Fruit fly (Drosophila melanogaster): ENCODE measurements around the gene hzg.

hzg gene

DNA sequence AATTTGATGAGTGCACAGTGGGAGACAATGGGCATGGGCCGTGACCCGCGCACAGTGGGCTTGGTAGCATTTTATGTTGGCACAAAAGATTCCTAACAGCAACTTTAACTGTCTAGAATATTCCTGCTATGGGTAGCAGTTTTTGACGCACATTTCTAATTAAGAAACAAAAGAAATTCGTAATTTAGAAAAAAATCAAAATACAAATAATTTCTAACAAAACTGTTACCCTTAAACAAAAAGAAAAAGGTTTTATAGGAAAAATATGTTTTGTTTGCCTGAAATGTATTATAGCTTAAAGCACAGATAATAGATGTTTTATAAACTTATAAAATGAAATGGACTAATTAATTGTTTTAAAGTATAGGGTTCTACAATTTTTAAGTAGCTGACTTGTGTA, 12.4 kb upstream of the hzg start (continued):
- TF ChIP-seq Pdp1 (GFP tag; optimal IDR thresholded peaks at IDR 0.05): no peak
- peak; percentile 43 for TF ChIP-seq CG2712 (tag; optimal IDR thresholded peaks at IDR 0.05)
- TF ChIP-seq Taf1 (GFP tag; IDR thresholded peaks at IDR 0.05): no peak
- TF ChIP-seq Neu2 (GFP tag; optimal IDR thresholded peaks at IDR 0.05; ENCODE audit: borderline replicate concordance): no peak
- no peak for TF ChIP-seq pnt (GFP tag; optimal IDR thresholded peaks at IDR 0.05)
- TF ChIP-seq Ptx1 (GFP tag; IDR thresholded peaks at IDR 0.05): no peak
- no peak for TF ChIP-seq CG7745 (tag; optimal IDR thresholded peaks at IDR 0.05)
- TF ChIP-seq CG7556 (GFP tag; optimal IDR thresholded peaks at IDR 0.05): peak; percentile 15
- TF ChIP-seq HLH54F (GFP tag; optimal IDR thresholded peaks at IDR 0.05): no peak
- no peak for TF ChIP-seq NK7.1 (GFP tag; optimal IDR thresholded peaks at IDR 0.05)
- no peak for TF ChIP-seq Bteb2 (GFP tag; optimal IDR thresholded peaks at IDR 0.05)
- peak; percentile 60 for TF ChIP-seq CG14710 (tag; optimal IDR thresholded peaks at IDR 0.05)
- no peak for TF ChIP-seq sob (GFP tag; IDR thresholded peaks at IDR 0.05)
- TF ChIP-seq CG11504 (tag; optimal IDR thresholded peaks at IDR 0.05): peak; percentile 17
- no peak for TF ChIP-seq CG2116 (GFP tag; optimal IDR thresholded peaks at IDR 0.05)
- TF ChIP-seq Side (GFP tag; optimal IDR thresholded peaks at IDR 0.05): no peak
- no peak for TF ChIP-seq CG11085 (GFP tag; IDR thresholded peaks at IDR 0.05)
- TF ChIP-seq CG12659 (GFP tag; optimal IDR thresholded peaks at IDR 0.05): no peak
- no peak for TF ChIP-seq p53 (GFP tag; optimal IDR thresholded peaks at IDR 0.05)
- TF ChIP-seq CG2875 (GFP tag; optimal IDR thresholded peaks at IDR 0.05): no peak
- TF ChIP-seq Atf-2 (GFP tag; optimal IDR thresholded peaks at IDR 0.05): no peak
- TF ChIP-seq Gug (GFP tag; IDR thresholded peaks at IDR 0.05): 0 out of 4 replicates have a peak, but pooled peaks have one; percentile 12
- no peak for TF ChIP-seq sc (optimal IDR thresholded peaks at IDR 0.05)
- TF ChIP-seq sc (GFP tag; optimal IDR thresholded peaks at IDR 0.05): no peak
- TF ChIP-seq tna (GFP tag; IDR thresholded peaks at IDR 0.05; ENCODE audit: partially characterized antibody): no peak
- no peak for TF ChIP-seq br (optimal IDR thresholded peaks at IDR 0.05)
- no peak for TF ChIP-seq fd3F (GFP tag; optimal IDR thresholded peaks at IDR 0.05)
- TF ChIP-seq hb (GFP tag; IDR thresholded peaks at IDR 0.05; ENCODE audit: partially characterized antibody): no peak
- TF ChIP-seq CG15514 (GFP tag; optimal IDR thresholded peaks at IDR 0.05): no peak
- TF ChIP-seq Dfd (GFP tag; optimal IDR thresholded peaks at IDR 0.05): no peak
- TF ChIP-seq row (GFP tag; IDR thresholded peaks at IDR 0.05): 0 out of 3 replicates have a peak, but pooled peaks have one; percentile 24
- TF ChIP-seq CoRest (tag; optimal IDR thresholded peaks at IDR 0.05): no peak
- TF ChIP-seq ERR (GFP tag; optimal IDR thresholded peaks at IDR 0.05): no peak
- no peak for TF ChIP-seq CG7928 (GFP tag; optimal IDR thresholded peaks at IDR 0.05)
- no peak for TF ChIP-seq CG6765 (GFP tag; optimal IDR thresholded peaks at IDR 0.05)
- no peak for TF ChIP-seq CrebB (tag; optimal IDR thresholded peaks at IDR 0.05)
- no peak for TF ChIP-seq mld (GFP tag; IDR thresholded peaks at IDR 0.05; ENCODE audit: partially characterized antibody)
- TF ChIP-seq CG10431 (GFP tag; optimal IDR thresholded peaks at IDR 0.05): no peak
- TF ChIP-seq grau (tag; optimal IDR thresholded peaks at IDR 0.05): no peak
- TF ChIP-seq CG4854 (GFP tag; optimal IDR thresholded peaks at IDR 0.05): no peak
- no peak for TF ChIP-seq gsb (GFP tag; IDR thresholded peaks at IDR 0.05)
- TF ChIP-seq CG3163 (GFP tag; optimal IDR thresholded peaks at IDR 0.05): no peak
- TF ChIP-seq sens-2 (GFP tag; IDR thresholded peaks at IDR 0.05): no peak
- no peak for TF ChIP-seq psq (GFP tag; optimal IDR thresholded peaks at IDR 0.05)
- TF ChIP-seq CG12104 (GFP tag; optimal IDR thresholded peaks at IDR 0.05): no peak
- TF ChIP-seq zf30C (GFP tag; optimal IDR thresholded peaks at IDR 0.05): no peak
- TF ChIP-seq CG14860 (GFP tag; IDR thresholded peaks at IDR 0.05; ENCODE audit: partially characterized antibody): no peak
- no peak for TF ChIP-seq Dip2 (GFP tag; IDR thresholded peaks at IDR 0.05)
- peak in 1 of 3 experiments; percentile 64 for TF ChIP-seq lola (GFP tag; optimal IDR thresholded peaks at IDR 0.05)
- TF ChIP-seq CG4360 (GFP tag; IDR thresholded peaks at IDR 0.05): no peak
- TF ChIP-seq pita (GFP tag; optimal IDR thresholded peaks at IDR 0.05): no peak
- no peak for TF ChIP-seq rib (GFP tag; IDR thresholded peaks at IDR 0.05)
